Worm (Caenorhabditis elegans): ENCODE results near the gene ZK370.4.

- TF ChIP-seq dox-1 (GFP tag; IDR thresholded peaks at IDR 0.05) = peak; percentile 35; the same call in 1 of the 2 replicates
- TF ChIP-seq lin-26 (GFP tag; IDR thresholded peaks at IDR 0.05) = no peak
- TF ChIP-seq ceh-40 (GFP tag; IDR thresholded peaks at IDR 0.05) = no peak
- TF ChIP-seq pha-4 (tag; optimal IDR thresholded peaks at IDR 0.05) = no peak
- TF ChIP-seq F52B5.7 (tag; optimal IDR thresholded peaks at IDR 0.05) = no peak
- no peak for TF ChIP-seq ets-4 (GFP tag; optimal IDR thresholded peaks at IDR 0.05)
- no peak for TF ChIP-seq attf-6 (GFP tag; IDR thresholded peaks at IDR 0.05)
- TF ChIP-seq nhr-179 (tag; optimal IDR thresholded peaks at IDR 0.05) = no peak
- no peak for TF ChIP-seq F33H1.4 (GFP tag; IDR thresholded peaks at IDR 0.05)
- no peak for TF ChIP-seq dpl-1 (GFP tag; optimal IDR thresholded peaks at IDR 0.05)
- no peak for TF ChIP-seq mel-28 (tag; optimal IDR thresholded peaks at IDR 0.05; ENCODE audit: borderline replicate concordance)
- no peak for TF ChIP-seq bed-2 (GFP tag; IDR thresholded peaks at IDR 0.05)
- TF ChIP-seq let-526 (GFP tag; IDR thresholded peaks at IDR 0.05) = no peak
- TF ChIP-seq snpc-1.3 (tag; optimal IDR thresholded peaks at IDR 0.05; ENCODE audit: insufficient read depth) = no peak
These were observed 7.9 kb upstream of the ZK370.4 start for ce11 chrIII:8739126-8739525.

All from whole organism, young adult.